Worm (Caenorhabditis elegans) whole organism, early embryonic: Measurements from ENCODE around the gene srbc-68.

Experiments used
- B0310.2 ChIP-seq: sonication (generic microtip); optimal IDR thresholded peaks from 2 replicates; lab custom pipeline; 2016; ENCODE audit warnings: mild to moderate bottlenecking, missing genetic modification characterization, missing compliant biosample characterization
- F13C5.2 ChIP-seq: sonication (generic microtip); optimal IDR thresholded peaks from 2 replicates; lab custom pipeline; 2017; ENCODE audit warnings: mild to moderate bottlenecking, missing genetic modification characterization, inconsistent platforms, missing compliant biosample characterization
- aly-1 ChIP-seq: sonication (generic microtip); optimal IDR thresholded peaks from 2 replicates; lab custom pipeline; 2016; ENCODE audit warnings: missing genetic modification characterization, missing compliant biosample characterization
- ama-1 ChIP-seq: fragments of 150-350 bp; optimal IDR thresholded peaks from 2 replicates; lab custom pipeline; 2014
- ceh-13 ChIP-seq: fragments of 200-800 bp; sonication (Bioruptor generic); optimal IDR thresholded peaks from 2 replicates; lab custom pipeline; 2018; ENCODE audit warnings: mild to moderate bottlenecking, missing genetic modification characterization, missing compliant biosample characterization
- ceh-36 ChIP-seq: sonication (generic microtip); optimal IDR thresholded peaks from 2 replicates; lab custom pipeline; 2016; ENCODE audit warnings: missing genetic modification characterization, inconsistent platforms, missing compliant biosample characterization
- ets-7 ChIP-seq: sonication (generic microtip); optimal IDR thresholded peaks from 2 replicates; lab custom pipeline; 2016; ENCODE audit warnings: missing genotype, missing genetic modification characterization, missing compliant biosample characterization
- flt-1 ChIP-seq: fragments of 200-800 bp; sonication (Bioruptor generic); IDR thresholded peaks from 2 replicates; pipeline ENCODE4 v1.3.6; 2022; ENCODE audit warnings: missing genetic modification characterization, missing compliant biosample characterization
- hmbx-1 ChIP-seq: sonication (generic microtip); optimal IDR thresholded peaks from 2 replicates; lab custom pipeline; 2016; ENCODE audit warnings: mild to moderate bottlenecking, missing genetic modification characterization, missing compliant biosample characterization
- hmg-4 ChIP-seq: fragments of 200-800 bp; sonication (Bioruptor generic); optimal IDR thresholded peaks from 2 replicates; lab custom pipeline; 2018; ENCODE audit warnings: mild to moderate bottlenecking, missing genetic modification characterization, missing compliant biosample characterization
- hnd-1 ChIP-seq: sonication (generic microtip); optimal IDR thresholded peaks from 2 replicates; lab custom pipeline; 2016; ENCODE audit warnings: missing genetic modification characterization, missing compliant biosample characterization
- pes-1 ChIP-seq: fragments of 200-800 bp; sonication (Bioruptor generic); IDR thresholded peaks from 2 replicates; pipeline ENCODE4 v1.3.6; 2022; ENCODE audit warnings: missing genetic modification reagents, missing genetic modification characterization, missing compliant biosample characterization
- scrt-1 ChIP-seq: fragments of 200-800 bp; sonication (Bioruptor generic); IDR thresholded peaks from 2 replicates; pipeline ENCODE4 v1.3.6; 2022; ENCODE audit warnings: missing genetic modification characterization, missing compliant biosample characterization
- sea-1 ChIP-seq: fragments of 200-800 bp; sonication (Bioruptor generic); conservative IDR thresholded peaks from 2 replicates; pipeline ENCODE4 v1.3.6; 2022; ENCODE audit warnings: missing genetic modification characterization, missing compliant biosample characterization
- tbx-11 ChIP-seq: fragments of 200-800 bp; sonication (Bioruptor generic); IDR thresholded peaks from 2 replicates; pipeline ENCODE4 v1.3.6; 2022; ENCODE audit warnings: missing genetic modification characterization, missing compliant biosample characterization
- tbx-37 ChIP-seq: fragments of 200-800 bp; sonication (Bioruptor generic); conservative IDR thresholded peaks from 2 replicates; pipeline ENCODE4 v1.3.6; 2022; ENCODE audit warnings: missing genetic modification reagents, missing genetic modification characterization, missing compliant biosample characterization
- tra-4 ChIP-seq: sonication (generic microtip); optimal IDR thresholded peaks from 2 replicates; lab custom pipeline; 2017; ENCODE audit warnings: missing genetic modification characterization, missing compliant biosample characterization

srbc-68 gene

DNA sequence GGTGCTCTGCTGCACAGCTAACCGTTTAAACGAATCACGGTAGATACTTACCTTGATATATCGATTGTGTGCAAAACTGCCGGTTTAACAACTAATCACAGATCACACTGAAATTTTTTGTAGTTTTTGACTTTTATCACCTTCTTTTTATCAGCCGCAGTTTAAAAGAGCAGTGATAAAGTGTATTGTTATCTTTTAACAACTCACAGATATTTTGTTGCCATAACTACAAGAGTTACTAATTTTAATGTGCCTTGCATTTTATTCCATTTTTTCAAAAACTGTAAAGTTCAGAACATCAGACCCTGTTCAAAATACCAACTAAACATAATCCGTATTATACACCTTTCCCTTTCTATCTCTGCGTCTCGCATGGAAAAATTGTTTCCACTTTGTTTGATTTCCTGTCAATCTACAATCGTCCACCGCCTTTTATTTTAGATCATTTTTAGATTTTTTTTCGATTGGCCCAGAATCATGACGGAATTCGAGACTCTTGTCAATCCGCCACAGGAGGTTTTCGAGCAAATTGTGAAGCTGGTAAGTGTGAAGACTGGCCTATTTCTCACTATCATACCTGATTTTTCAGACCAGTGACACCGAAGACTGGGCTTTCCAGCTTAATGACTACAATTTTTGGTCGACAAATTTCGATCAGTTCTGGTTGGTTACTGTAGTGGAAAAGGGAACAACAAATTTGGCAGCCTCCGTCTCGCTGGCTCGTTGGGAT, 6.5 kb upstream of the srbc-68 start, which contains the start of gene T24A6.20:
TSS of gene T24A6.20 (plus strand) at position 395 of the 730 bp plus-strand sequence.
- TF ChIP-seq ceh-13 (no peak), flt-1 (GFP tag; lab: Robert Waterston, UW) (no peak), ceh-36 (tag; lab: Kevin White, UChicago) (no peak), B0310.2 (no peak), F13C5.2 (tag; lab: Kevin White, UChicago) (no peak), scrt-1 (no peak), pes-1 (GFP tag; lab: Robert Waterston, UW) (no peak), hnd-1 (no peak), hmg-4 (GFP tag; lab: Kevin White, UChicago) (no peak), tbx-37 (GFP tag; lab: Robert Waterston, UW) (no peak), hmbx-1 (no peak), ets-7 (no peak), tbx-11 (no peak), ama-1 (lab: Kevin White, UChicago) (no peak), aly-1 (tag; lab: Kevin White, UChicago) (no peak), sea-1 (no peak)

ce11 chrV:3551765-3552164, 5.3 kb upstream of the srbc-68 start, which contains the start of gene grl-28:
Gene grl-28, minus strand, starts transcription at chrV:3551865.
- TF ChIP-seq ama-1 (lab: Kevin White, UChicago) (no peak), hnd-1 (no peak), tra-4 (no peak), tbx-11 (no peak), hmbx-1 (no peak), scrt-1 (no peak), B0310.2 (no peak), flt-1 (GFP tag; lab: Robert Waterston, UW) (no peak), ceh-13 (no peak), ceh-36 (tag; lab: Kevin White, UChicago) (no peak), aly-1 (tag; lab: Kevin White, UChicago) (no peak), hmg-4 (GFP tag; lab: Kevin White, UChicago) (no peak), tbx-37 (GFP tag; lab: Robert Waterston, UW) (no peak), ets-7 (no peak), pes-1 (GFP tag; lab: Robert Waterston, UW) (no peak), sea-1 (no peak), F13C5.2 (tag; lab: Kevin White, UChicago) (no peak)

ce11 chrV:3549553-3549952, 3.1 kb upstream of the srbc-68 start, which contains the start of gene sri-21:
Gene sri-21, plus strand, starts transcription at chrV:3549853.
- TF ChIP-seq ceh-36 (tag; lab: Kevin White, UChicago) = no peak
- no peak for TF ChIP-seq hmg-4 (GFP tag; lab: Kevin White, UChicago)
- no peak for TF ChIP-seq aly-1 (tag; lab: Kevin White, UChicago)
- no peak for TF ChIP-seq ceh-13
- TF ChIP-seq flt-1 (GFP tag; lab: Robert Waterston, UW) = no peak
- no peak for TF ChIP-seq sea-1
- no peak for TF ChIP-seq tbx-11
- TF ChIP-seq hnd-1 = no peak
- TF ChIP-seq scrt-1 = no peak
- no peak for TF ChIP-seq ets-7
- TF ChIP-seq tbx-37 (GFP tag; lab: Robert Waterston, UW) = no peak
- TF ChIP-seq pes-1 (GFP tag; lab: Robert Waterston, UW) = no peak
- TF ChIP-seq tra-4 = no peak
- TF ChIP-seq ama-1 (lab: Kevin White, UChicago) = no peak
- no peak for TF ChIP-seq F13C5.2 (tag; lab: Kevin White, UChicago)
- no peak for TF ChIP-seq B0310.2

DNA sequence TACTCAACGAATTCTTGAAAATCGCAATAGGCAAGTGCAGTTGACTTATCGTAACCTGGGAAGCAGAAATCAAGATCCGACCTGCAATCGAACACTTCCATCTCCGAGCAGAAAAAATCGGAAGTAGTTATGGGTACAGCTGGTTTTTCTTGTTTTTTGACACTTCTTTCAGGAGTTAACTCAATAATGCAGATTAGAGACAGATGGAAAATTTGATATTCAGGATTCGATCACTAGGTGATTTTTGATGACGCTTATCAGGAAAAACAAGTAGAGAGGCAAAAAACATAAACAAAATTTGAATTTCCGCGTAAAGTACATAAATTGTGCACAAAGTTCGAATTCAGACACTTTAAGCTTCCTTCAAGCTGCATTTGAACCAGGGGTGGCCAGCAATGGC, 2.4 kb upstream of the srbc-68 start, which contains the start of gene srw-130:
TSS of gene srw-130 (minus strand) at position 101 of the 400 bp plus-strand sequence.
- TF ChIP-seq ama-1 (lab: Kevin White, UChicago) = no peak

DNA sequence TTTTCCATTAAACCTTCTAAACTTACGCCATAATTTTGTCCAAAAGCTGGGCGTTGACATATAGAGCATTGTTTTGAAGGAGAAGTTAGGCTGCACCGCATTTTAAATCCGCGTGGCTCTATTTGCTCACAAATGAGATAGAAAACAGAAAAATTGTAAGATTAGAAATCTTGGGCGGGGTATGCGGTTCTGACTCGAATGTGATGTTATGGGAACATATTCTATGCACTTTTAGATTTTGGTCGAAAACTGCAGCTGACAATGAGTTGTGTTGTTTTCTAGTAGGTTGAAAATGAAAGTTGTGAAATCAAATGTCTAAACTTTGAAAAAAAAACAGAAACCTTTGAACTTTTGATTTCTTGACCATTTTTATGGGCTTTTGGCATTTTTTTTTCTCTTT, 3.1 kb downstream of the srbc-68 start, which contains the start of gene nhr-222:
TSS of gene nhr-222 (minus strand) at position 101 of the 400 bp plus-strand sequence.
- TF ChIP-seq tra-4 (no peak), hnd-1 (no peak), flt-1 (GFP tag; lab: Robert Waterston, UW) (no peak), ceh-13 (no peak), hmbx-1 (no peak), pes-1 (GFP tag; lab: Robert Waterston, UW) (no peak), scrt-1 (no peak), aly-1 (tag; lab: Kevin White, UChicago) (no peak), F13C5.2 (tag; lab: Kevin White, UChicago) (no peak), tbx-11 (no peak), ets-7 (no peak), ama-1 (lab: Kevin White, UChicago) (no peak), sea-1 (no peak), B0310.2 (no peak), hmg-4 (GFP tag; lab: Kevin White, UChicago) (no peak), ceh-36 (tag; lab: Kevin White, UChicago) (no peak), tbx-37 (GFP tag; lab: Robert Waterston, UW) (no peak)

DNA sequence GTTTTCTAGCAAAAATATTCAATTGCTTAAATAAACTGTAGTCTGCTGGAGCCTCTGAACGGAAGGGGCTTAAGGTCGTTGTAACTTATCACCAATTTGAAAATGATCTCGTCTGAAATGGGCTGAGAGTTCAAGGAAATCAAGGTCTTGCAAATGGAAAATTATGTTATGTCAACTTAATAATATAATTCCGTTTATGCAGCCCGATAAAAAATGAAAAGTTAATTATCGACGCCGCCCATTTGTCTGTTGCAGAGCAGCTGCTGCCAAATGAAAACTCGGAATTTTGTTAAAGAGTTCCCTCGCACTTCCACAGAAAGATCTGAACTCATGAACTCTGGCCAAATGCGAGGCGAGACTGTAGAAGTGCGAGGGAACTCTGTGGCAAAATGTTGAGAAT, 5.3 kb downstream of the srbc-68 start, which contains the start of gene srbc-67:
TSS of gene srbc-67 (minus strand) at position 101 of the 400 bp plus-strand sequence.
- TF ChIP-seq F13C5.2 (tag; lab: Kevin White, UChicago) = no peak
- TF ChIP-seq sea-1 = no peak
- no peak for TF ChIP-seq tra-4
- no peak for TF ChIP-seq ceh-36 (tag; lab: Kevin White, UChicago)
- TF ChIP-seq pes-1 (GFP tag; lab: Robert Waterston, UW) = no peak
- no peak for TF ChIP-seq ets-7
- TF ChIP-seq flt-1 (GFP tag; lab: Robert Waterston, UW) = no peak
- TF ChIP-seq hnd-1 = no peak
- no peak for TF ChIP-seq tbx-37 (GFP tag; lab: Robert Waterston, UW)
- no peak for TF ChIP-seq B0310.2

ce11 chrV:3538307-3538706, 8.1 kb downstream of the srbc-68 start, which contains the start of gene nhr-93:
Gene nhr-93, minus strand, starts transcription at chrV:3538407.
- TF ChIP-seq B0310.2 = no peak
- no peak for TF ChIP-seq hmg-4 (GFP tag; lab: Kevin White, UChicago)
- TF ChIP-seq tbx-37 (GFP tag; lab: Robert Waterston, UW) = no peak
- TF ChIP-seq ets-7 = no peak
- TF ChIP-seq hmbx-1 = no peak
- no peak for TF ChIP-seq hnd-1
- TF ChIP-seq aly-1 (tag; lab: Kevin White, UChicago) = no peak
- no peak for TF ChIP-seq ceh-36 (tag; lab: Kevin White, UChicago)
- TF ChIP-seq sea-1 = no peak
- no peak for TF ChIP-seq tbx-11
- no peak for TF ChIP-seq flt-1 (GFP tag; lab: Robert Waterston, UW)
- TF ChIP-seq F13C5.2 (tag; lab: Kevin White, UChicago) = no peak
- TF ChIP-seq scrt-1 = no peak
- no peak for TF ChIP-seq pes-1 (GFP tag; lab: Robert Waterston, UW)
- no peak for TF ChIP-seq tra-4
- no peak for TF ChIP-seq ama-1 (lab: Kevin White, UChicago)
- no peak for TF ChIP-seq ceh-13
